Fruit fly (Drosophila melanogaster) whole organism, prepupa: Measurements from ENCODE around the gene CG15531.
A peak's percentile ranks its signal among the peaks of the same experiment; 100 is the strongest.

Source experiments
- Blimp-1 ChIP-seq: fragments of 200-800 bp; sonication (Bioruptor generic); optimal IDR thresholded peaks from 3 replicates; lab custom pipeline; 2017; ENCODE audit warnings: missing biosample characterization, missing genetic modification characterization, mild to moderate bottlenecking, moderate library complexity, missing genetic modification reagents
- CG16779 ChIP-seq: fragments of 200-800 bp; sonication (Bioruptor generic); optimal IDR thresholded peaks from 3 replicates; lab custom pipeline; 2017; ENCODE audit warnings: missing biosample characterization, mild to moderate bottlenecking, missing genetic modification characterization
- CG8319 ChIP-seq: fragments of 200-800 bp; sonication (Bioruptor generic); optimal IDR thresholded peaks from 3 replicates; lab custom pipeline; 2016; ENCODE audit warnings: missing biosample characterization, missing genetic modification characterization
- Gug ChIP-seq: fragments of 200-800 bp; sonication (Bioruptor generic); IDR thresholded peaks from 2 replicates; pipeline ENCODE4 v1.3.6; 2022; ENCODE audit warnings: missing biosample characterization, missing genetic modification characterization
- Lpt ChIP-seq: fragments of 200-800 bp; sonication (Bioruptor generic); optimal IDR thresholded peaks from 3 replicates; lab custom pipeline; 2016; ENCODE audit warnings: missing biosample characterization, missing genetic modification characterization
- Met ChIP-seq: fragments of 200-800 bp; sonication (Bioruptor generic); optimal IDR thresholded peaks from 3 replicates; lab custom pipeline; 2016; ENCODE audit warnings: missing biosample characterization, missing genetic modification characterization

DNA sequence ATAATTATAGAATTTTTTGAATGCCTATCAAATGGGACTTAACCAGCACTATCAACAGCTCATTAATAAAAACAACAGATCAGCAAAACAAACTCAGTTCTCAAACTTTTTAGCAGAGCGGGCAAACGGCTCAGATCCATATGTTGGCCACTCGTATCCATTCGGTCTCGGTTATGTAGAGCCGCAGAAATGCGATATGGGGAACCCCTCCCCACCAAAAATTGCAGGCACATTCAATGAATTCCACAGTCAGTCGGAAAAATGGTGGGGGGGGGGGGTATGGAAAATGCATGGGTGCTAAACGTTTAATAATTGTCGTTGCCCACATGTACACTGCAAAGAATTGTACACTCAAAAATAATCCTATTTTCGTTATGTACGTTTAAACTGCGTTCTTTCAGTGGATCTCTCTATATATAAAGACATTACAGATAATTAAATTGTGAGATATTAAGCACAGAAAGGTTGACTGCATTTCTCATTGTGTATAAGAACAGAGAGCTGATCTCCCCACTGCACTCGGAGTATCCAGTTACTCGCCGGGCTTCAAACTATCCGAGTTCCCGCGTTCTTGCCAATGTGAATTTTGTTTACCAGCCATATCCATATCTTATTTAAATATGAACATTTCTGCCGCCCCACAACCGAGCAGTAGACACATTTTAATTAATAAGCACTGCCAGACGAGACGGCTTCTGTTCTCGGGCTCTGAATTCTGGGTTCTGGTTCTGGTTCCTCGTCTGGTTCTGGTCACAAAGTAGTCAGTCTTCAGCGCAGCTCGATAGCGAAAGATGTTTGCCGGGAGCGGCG is 44.5 kb downstream of the CG15531 start, which contains the start of gene CG15529:
- no peak for TF ChIP-seq CG16779 (tag; lab: Kevin White, UChicago)
- TF ChIP-seq Lpt = peak; percentile 31
- no peak for TF ChIP-seq Blimp-1 (GFP tag; lab: Kevin White, UChicago)
- peak; percentile 73 for TF ChIP-seq Gug (GFP tag; lab: Robert Waterston, UW)
- no peak for TF ChIP-seq Met (GFP tag; lab: Kevin White, UChicago)
- peak; percentile 29 for TF ChIP-seq CG8319 (GFP tag; lab: Kevin White, UChicago)
